Fruit fly (Drosophila melanogaster): ENCODE data around the gene CG33272.

DNA sequence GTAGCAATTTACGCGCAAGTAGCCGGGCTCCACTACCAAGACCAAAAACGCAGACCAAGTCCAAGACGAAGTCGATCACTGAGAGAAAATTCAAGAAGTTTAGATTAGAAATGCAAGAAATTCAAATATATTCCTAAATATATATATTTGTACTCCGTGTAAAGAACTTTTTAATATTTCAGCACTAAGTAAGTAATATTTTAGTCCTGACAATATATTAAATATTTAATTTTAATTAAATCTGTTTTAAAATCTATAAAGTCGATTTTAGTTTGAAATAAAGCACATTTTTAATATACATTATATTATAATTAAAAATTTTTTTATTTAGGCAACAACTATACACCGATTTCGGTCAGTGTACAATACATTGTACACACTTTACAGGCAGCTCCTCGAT, 43.4 kb downstream of the CG33272 start:
- TF ChIP-seq N (GFP tag; optimal IDR thresholded peaks at IDR 0.05) (no peak), lola (GFP tag; optimal IDR thresholded peaks at IDR 0.05) (no peak), usp (GFP tag; optimal IDR thresholded peaks at IDR 0.05) (no peak), h (GFP tag; optimal IDR thresholded peaks at IDR 0.05) (no peak), OdsH (GFP tag; optimal IDR thresholded peaks at IDR 0.05) (peak; percentile 24)

Measured in whole organism, wandering third instar larva.